Fruit fly (Drosophila melanogaster): ENCODE measurements around the gene CG12020.

CG12020 gene

DNA sequence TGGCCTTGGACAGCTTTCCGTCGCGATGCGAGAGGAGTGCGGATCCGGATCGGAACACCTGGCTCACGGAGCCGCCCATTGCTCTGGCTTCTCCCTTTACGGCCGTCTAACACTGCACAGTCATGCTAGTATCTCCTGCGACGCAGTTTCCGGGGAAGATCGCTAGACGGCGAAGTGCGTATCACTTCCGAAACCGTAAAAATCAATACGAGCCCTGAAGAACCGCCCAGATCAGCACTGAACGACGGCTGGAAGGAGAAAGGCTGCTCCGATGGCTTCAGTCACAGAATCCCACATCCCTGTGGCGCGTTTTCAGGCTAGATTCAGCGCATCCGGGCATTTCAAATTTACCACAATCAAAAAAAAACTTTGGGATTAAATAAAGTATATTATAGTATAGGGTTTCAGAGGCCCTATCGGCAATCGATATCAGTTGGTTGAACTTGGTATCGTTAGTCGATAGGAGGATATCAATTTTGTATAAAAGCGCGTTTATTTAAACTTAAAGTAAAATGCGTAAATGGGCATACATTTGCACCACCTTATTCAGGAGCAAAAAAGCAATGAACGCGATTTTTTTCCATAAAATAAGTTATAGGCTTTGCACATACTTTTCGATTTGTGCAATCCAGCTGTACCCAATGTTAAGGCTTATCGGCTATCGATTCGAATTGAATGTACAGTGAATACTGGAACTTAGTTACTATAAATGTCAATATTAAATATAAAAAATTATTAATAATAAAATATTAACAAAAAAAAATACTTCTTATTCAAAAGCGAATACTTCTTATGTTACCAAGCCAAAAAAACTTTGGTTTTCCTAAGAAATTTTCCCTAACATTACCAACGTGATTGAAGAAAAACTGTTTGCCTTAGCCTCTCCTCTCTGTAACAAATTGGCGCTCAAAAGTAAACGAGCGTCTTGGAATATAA, 22.1 kb upstream of the CG12020 start, which contains the start of the genes CG13933 and PolD2 (continued):
- TF ChIP-seq Eip75B (GFP tag; optimal IDR thresholded peaks at IDR 0.05) (no peak), achi (GFP tag; optimal IDR thresholded peaks at IDR 0.05) (peak; percentile 92), Sox14 (GFP tag; optimal IDR thresholded peaks at IDR 0.05) (peak; percentile 94), CG3919 (GFP tag; optimal IDR thresholded peaks at IDR 0.05) (no peak), acj6 (GFP tag; optimal IDR thresholded peaks at IDR 0.05) (peak; percentile 99), Hr4 (GFP tag; optimal IDR thresholded peaks at IDR 0.05) (peak; percentile 96), CG11294 (GFP tag; IDR thresholded peaks at IDR 0.05) (peak; percentile 78), CG10669 (GFP tag; optimal IDR thresholded peaks at IDR 0.05) (peak; percentile 86), CG1621 (tag; optimal IDR thresholded peaks at IDR 0.05) (no peak), topi (GFP tag; optimal IDR thresholded peaks at IDR 0.05) (peak; percentile 90), CG6276 (GFP tag; optimal IDR thresholded peaks at IDR 0.05) (no peak), CG32006 (GFP tag; optimal IDR thresholded peaks at IDR 0.05) (peak; percentile 98), CG7368 (GFP tag; optimal IDR thresholded peaks at IDR 0.05) (no peak), dsx (GFP tag; optimal IDR thresholded peaks at IDR 0.05; ENCODE audit: poor library complexity, severe bottlenecking) (peak; percentile 98), Lpt (GFP tag; optimal IDR thresholded peaks at IDR 0.05) (peak; percentile 96), svp (GFP tag) (peak; percentile 97), OdsH (GFP tag; optimal IDR thresholded peaks at IDR 0.05) (peak; percentile 99), Met (GFP tag; optimal IDR thresholded peaks at IDR 0.05) (peak; percentile 95), CG3032 (tag; optimal IDR thresholded peaks at IDR 0.05) (peak; percentile 92), dac (GFP tag; optimal IDR thresholded peaks at IDR 0.05) (no peak), fd59A (GFP tag; optimal IDR thresholded peaks at IDR 0.05) (peak; percentile 87), Sox102F (GFP tag; optimal IDR thresholded peaks at IDR 0.05) (peak; percentile 94), Eip78C (GFP tag) (peak; percentile 99), CG8632 (GFP tag; optimal IDR thresholded peaks at IDR 0.05) (peak; percentile 99), salr (GFP tag; optimal IDR thresholded peaks at IDR 0.05) (peak in 1 of 2 experiments; percentile 93)

DNA sequence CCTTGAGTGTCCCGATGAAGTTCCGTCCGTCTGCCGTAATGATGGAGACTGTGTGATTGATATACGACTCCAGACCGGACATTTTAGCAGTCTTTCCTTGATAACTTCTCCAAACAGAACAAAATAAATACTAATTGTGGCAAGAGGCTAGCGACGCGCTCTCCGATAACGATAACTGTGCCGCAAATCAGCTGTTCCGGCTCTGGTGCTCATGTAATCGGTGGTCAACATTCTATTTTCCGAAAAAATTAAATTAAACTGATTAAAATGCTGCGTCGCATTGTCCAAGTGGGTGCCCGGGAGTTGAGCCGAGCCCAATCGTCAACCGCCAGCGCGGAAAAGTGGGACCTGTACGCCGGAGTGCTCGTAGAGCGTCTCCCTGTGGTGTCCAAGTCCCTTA, 19.9 kb upstream of the CG12020 start, which contains the start of the genes CG2021 and mRpL46:
Gene CG2021 (minus strand): TSS at position 163 of the 400 bp plus-strand sequence.
Gene mRpL46 (plus strand): TSS at position 191 of the 400 bp plus-strand sequence.
- TF ChIP-seq CG6854 (GFP tag; optimal IDR thresholded peaks at IDR 0.05) (no peak), Hr38 (GFP tag; optimal IDR thresholded peaks at IDR 0.05) (no peak), pdm3 (GFP tag; optimal IDR thresholded peaks at IDR 0.05) (no peak), CG8119 (GFP tag; IDR thresholded peaks at IDR 0.05) (no peak), CG31627 (GFP tag; optimal IDR thresholded peaks at IDR 0.05) (no peak), cyc (GFP tag; optimal IDR thresholded peaks at IDR 0.05) (no peak), CG11294 (GFP tag; IDR thresholded peaks at IDR 0.05) (no peak), Eip93F (GFP tag; optimal IDR thresholded peaks at IDR 0.05) (no peak), CG3032 (tag; optimal IDR thresholded peaks at IDR 0.05) (no peak), salr (GFP tag; optimal IDR thresholded peaks at IDR 0.05) (no peak), CG16779 (tag; optimal IDR thresholded peaks at IDR 0.05) (no peak), spab (GFP tag; optimal IDR thresholded peaks at IDR 0.05) (no peak), dsx (GFP tag; optimal IDR thresholded peaks at IDR 0.05; ENCODE audit: poor library complexity, severe bottlenecking) (no peak)

DNA sequence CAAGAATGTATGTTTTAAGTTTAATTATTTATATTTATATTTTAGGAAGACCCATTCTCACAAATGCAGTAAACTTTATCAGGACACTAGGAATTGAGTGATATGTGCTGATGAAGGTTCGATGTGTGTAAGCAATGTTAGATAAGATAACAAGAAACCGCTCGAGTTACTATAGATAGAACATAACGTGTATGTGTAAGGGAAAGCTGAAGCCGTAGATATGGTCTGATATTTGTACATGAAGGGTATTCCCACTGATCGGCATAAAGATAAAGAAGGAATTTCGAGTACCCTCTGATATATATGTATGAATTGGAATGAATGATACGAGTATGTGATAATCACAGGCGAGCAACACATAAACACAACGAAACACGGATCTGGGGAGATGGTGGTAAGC, 13.0 kb upstream of the CG12020 start:
- TF ChIP-seq CG15336 (GFP tag; IDR thresholded peaks at IDR 0.05) (no peak), vri (GFP tag; optimal IDR thresholded peaks at IDR 0.05) (peak; percentile 43), ss (GFP tag; optimal IDR thresholded peaks at IDR 0.05) (no peak)

All from whole organism, prepupa.